Worm (Caenorhabditis elegans) whole organism, L4/young adult: ENCODE data around the gene gsto-3.

ENCODE experiments used
- W03F9.2 ChIP-seq: fragments of 150-350 bp; optimal IDR thresholded peaks from 2 replicates; lab custom pipeline; 2014; ENCODE audit warnings: missing biosample characterization, missing genetic modification characterization
- dao-5 ChIP-seq: sonication (generic microtip); optimal IDR thresholded peaks from 2 replicates; lab custom pipeline; 2016; ENCODE audit warnings: missing genotype, missing genetic modification characterization, moderate library complexity, missing compliant biosample characterization
- him-1 ChIP-seq: sonication (generic microtip); optimal IDR thresholded peaks from 2 replicates; lab custom pipeline; 2016; ENCODE audit warnings: missing genotype, missing genetic modification reagents, missing genetic modification characterization, missing compliant biosample characterization

gsto-3 gene

DNA sequence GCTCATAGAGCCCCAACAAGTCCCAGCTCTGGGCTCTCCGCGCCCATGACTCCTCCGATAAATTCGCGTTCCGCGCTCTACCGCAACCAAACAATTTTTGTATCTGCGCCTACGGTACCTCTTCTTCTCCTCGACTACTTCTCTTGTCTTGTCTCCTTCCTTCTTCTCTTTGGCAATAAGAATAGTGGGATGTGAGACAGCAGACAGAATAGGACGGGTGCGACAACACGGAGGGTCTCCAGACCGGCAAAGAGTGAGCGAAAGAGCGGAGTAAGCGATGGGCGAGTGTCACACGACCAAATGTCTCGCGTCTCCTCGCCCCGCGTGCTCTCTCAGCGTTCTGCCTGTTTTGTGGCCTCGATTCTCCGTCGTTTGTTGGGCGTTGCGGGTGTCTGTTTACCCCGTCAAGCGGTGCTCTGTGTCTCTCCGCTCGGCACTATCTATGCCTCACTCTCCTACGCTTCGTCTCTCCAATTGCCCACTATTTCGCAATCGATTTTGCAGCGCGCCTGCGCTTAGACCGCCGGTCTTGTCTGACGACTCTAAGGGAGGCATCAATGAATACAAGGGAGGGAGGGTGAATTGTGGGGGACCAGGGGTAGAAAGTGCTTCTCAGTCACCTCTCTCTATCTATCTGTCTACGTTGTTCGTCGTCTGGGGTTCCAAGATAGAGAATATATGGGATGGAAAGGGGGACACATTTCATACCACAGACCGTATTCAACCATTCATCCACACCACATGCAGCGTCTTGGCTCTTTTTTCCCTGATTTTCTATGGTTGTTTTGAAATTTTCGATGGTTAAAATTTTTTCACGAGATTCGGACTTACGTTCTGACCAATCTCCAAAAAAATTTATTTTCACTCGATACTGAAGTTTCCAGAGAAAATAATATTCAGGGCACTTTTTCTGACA is 26.3 kb downstream of the gsto-3 start, which contains the start of gene gei-4:
Gene gei-4 (minus strand): TSS at position 256 of the 916 bp plus-strand sequence.
- TF ChIP-seq dao-5 (tag; lab: Kevin White, UChicago) (peak; percentile 38), him-1 (tag; lab: Kevin White, UChicago) (peak; percentile 95), W03F9.2 (peak; percentile 3)

DNA sequence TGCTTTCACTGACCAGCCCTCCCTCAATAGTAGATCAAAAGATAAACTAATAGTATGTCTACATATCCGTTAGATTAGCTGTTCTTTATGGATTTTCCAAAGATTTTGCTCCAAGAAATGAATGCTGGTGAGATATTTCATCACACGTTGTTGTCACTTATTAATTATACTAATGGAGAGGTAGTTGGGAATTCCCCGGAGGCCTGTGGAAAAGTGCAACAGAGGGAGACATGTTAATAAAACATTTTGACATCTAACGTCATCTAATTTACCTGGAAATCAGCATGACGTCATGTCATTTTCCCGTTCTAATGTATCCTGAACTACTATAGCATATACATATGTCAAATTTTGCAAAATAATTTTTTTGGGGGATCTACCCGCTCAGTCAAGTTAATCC is 28.1 kb downstream of the gsto-3 start:
- TF ChIP-seq dao-5 (tag; lab: Kevin White, UChicago): no peak
- no peak for TF ChIP-seq him-1 (tag; lab: Kevin White, UChicago)
- TF ChIP-seq W03F9.2: no peak

DNA sequence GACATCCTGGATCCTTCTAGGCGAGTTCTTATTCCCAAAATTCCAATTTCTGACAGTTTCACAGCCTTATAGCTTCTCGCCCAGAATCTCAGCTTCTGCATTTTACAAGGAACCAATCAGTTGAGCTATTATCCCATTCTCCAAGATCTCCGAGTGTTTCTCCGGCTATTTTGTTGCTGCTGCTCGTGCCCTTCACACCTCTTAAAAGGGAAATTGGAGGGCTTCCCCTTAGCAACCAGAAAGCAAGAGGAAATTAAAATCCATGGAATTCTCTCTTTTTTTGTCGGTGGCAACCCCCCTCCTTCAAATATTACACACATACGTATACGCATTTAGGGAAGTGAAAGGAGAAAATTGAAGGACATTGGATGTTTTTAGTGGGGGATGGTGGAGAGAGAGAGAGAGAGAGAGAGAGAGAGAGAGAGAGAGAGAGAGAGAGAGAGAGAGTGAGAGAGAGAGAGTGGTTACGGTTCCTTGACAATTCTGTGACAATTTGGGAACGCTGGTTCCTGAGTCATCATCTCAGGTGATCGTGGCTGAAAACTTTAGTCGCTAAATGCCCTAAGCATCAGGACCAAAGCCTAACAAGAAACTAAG is 29.1 kb downstream of the gsto-3 start:
- no peak for TF ChIP-seq him-1 (tag; lab: Kevin White, UChicago)
- no peak for TF ChIP-seq W03F9.2
- TF ChIP-seq dao-5 (tag; lab: Kevin White, UChicago): no peak

DNA sequence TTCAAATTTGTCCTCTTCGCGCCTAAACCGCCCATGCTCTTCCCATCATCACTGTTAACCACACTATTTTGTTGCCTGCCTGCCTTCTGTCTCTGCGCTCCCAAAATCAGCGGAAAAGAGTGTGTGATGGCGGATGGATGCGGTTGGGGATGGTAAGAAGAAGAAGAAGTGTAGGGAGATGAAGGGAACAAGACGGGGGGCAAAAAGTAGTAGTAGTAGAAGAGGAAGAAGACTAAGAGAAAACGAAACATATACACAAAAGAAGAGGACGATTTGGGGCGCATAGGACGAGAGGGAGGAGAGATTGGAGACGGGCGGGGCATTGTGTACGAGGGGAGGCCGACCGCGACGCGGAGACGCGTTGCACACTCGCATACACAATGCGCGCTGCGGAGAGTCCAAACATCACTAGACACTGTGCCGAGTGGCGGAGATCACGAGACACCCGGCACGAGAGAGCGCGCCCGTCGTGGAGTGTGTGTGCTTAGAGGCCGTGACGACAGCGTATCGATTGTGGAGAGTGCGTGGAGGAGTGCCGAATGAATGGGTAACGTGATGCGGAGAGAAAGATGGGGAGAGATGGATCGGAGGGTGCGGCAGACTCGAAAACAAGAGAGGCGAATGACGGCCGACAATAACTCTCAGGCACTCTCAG is 31.5 kb downstream of the gsto-3 start:
- TF ChIP-seq dao-5 (tag; lab: Kevin White, UChicago): peak; percentile 91
- TF ChIP-seq W03F9.2: peak; percentile 53
- TF ChIP-seq him-1 (tag; lab: Kevin White, UChicago): peak; percentile 94

DNA sequence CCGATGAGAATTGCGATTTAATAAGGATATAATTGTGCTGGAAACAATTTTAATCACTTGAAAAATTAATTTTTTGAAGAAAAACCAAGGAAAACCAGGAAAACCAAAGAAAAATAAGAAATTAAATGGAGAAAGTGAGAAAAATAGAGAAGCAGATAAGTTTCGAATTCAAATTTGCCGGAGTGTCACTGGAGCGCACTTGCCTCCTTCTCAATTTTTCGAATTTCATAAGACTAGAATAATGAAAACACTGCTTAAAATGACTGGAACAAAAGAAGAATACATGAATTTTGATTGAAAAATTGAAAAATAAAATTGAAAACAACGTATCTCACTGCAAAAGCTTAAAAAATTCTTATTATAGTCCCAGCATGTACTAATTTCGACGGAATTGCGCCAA is 32.6 kb downstream of the gsto-3 start:
- TF ChIP-seq dao-5 (tag; lab: Kevin White, UChicago) (no peak), W03F9.2 (no peak), him-1 (tag; lab: Kevin White, UChicago) (no peak)

ce11 chrIII:347351-347750 is 33.7 kb downstream of the gsto-3 start:
- TF ChIP-seq him-1 (tag; lab: Kevin White, UChicago): no peak
- no peak for TF ChIP-seq dao-5 (tag; lab: Kevin White, UChicago)
- TF ChIP-seq W03F9.2: no peak

DNA sequence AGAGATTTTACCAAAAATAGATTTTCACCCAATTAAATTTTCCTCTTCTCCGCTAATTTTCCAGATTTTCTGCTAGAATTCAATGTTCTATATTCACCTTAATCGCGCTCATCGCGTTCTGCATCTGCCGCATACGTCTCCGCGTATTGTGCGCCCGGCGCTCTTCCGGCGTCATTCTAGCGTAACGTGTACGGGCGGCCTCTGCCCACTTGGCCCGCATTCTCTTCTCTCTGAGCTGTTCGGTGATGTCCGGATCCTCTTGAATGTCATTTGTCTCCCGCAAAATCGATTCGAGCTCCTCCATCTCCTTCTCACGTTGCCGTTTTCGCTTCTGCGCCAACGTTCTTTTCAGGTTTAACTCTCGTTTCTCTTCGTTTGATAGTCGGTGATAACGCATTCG is 34.2 kb downstream of the gsto-3 start:
- no peak for TF ChIP-seq him-1 (tag; lab: Kevin White, UChicago)
- no peak for TF ChIP-seq W03F9.2
- no peak for TF ChIP-seq dao-5 (tag; lab: Kevin White, UChicago)

DNA sequence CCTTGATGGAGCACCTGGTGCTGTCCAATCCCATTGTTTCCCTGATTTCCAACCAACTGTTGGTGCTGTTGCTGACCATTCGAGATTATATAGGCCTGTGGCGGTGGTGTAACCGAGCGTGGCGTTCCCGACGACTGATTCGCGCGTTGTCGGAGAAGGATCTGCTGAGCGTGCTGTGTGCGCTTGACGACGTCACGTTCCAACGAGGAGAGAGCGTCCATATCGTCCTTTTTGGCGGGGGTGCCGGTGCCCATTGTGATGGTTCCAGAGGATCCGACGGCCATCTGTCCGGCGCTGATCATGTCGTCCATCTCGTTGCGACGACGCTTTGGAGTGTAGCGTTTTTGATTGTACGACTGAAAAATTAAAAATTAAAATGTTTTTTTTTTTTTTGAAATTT is 35.6 kb downstream of the gsto-3 start:
- no peak for TF ChIP-seq dao-5 (tag; lab: Kevin White, UChicago)
- no peak for TF ChIP-seq W03F9.2
- TF ChIP-seq him-1 (tag; lab: Kevin White, UChicago): no peak

DNA sequence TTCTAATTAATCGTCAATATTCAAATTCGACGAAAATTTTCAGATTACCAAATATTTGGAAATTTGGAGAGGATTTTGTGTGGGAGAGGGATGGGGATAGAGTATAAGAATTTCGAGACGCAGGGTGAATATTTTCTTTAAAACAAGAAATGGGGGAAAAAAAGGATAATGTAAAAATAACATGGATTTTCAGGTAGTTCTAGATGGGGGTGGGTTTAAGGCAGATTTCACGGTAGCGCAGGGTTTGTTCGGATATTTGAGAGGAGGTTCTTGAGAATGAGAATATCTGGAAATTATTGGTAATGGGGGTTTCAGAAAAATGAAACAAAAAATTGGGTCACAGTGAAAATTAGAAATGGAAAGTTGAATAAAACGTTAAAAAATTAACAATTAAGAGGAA is 36.8 kb downstream of the gsto-3 start:
- TF ChIP-seq dao-5 (tag; lab: Kevin White, UChicago) (no peak), him-1 (tag; lab: Kevin White, UChicago) (no peak), W03F9.2 (no peak)

- TF ChIP-seq him-1 (tag; lab: Kevin White, UChicago) (peak; percentile 33), dao-5 (tag; lab: Kevin White, UChicago) (no peak), W03F9.2 (no peak)
Observed at ce11 chrIII:343346-344220, 37.5 kb downstream of the gsto-3 start.

- TF ChIP-seq W03F9.2: no peak
- no peak for TF ChIP-seq dao-5 (tag; lab: Kevin White, UChicago)
- no peak for TF ChIP-seq him-1 (tag; lab: Kevin White, UChicago)
Observed at ce11 chrIII:343141-343345, 38.1 kb downstream of the gsto-3 start, which contains the start of gene Y50D7A.8. Gene Y50D7A.8 (minus strand): TSS chrIII:343241.
